Worm (Caenorhabditis elegans): Measurements from ENCODE around the gene K04A8.19.
A peak's percentile ranks its signal among the peaks of the same experiment; 100 is the strongest.

ce11 chrV:6593700-6594244 is 39.6 kb upstream of the K04A8.19 start, which contains the start of gene hcp-1:
- TF ChIP-seq snpc-4 (tag; optimal IDR thresholded peaks at IDR 0.05) (no peak), lin-15B (tag; optimal IDR thresholded peaks at IDR 0.05) (no peak), nhr-76 (tag; optimal IDR thresholded peaks at IDR 0.05) (no peak), pha-4 (GFP tag; IDR thresholded peaks at IDR 0.05) (no peak), pha-4 (tag; optimal IDR thresholded peaks at IDR 0.05) (no peak), skn-1 (tag; optimal IDR thresholded peaks at IDR 0.05) (no peak), mdl-1 (tag; optimal IDR thresholded peaks at IDR 0.05) (no peak), lsy-2 (tag; optimal IDR thresholded peaks at IDR 0.05) (no peak), F49E8.2 (tag; optimal IDR thresholded peaks at IDR 0.05; ENCODE audit: borderline replicate concordance) (peak; percentile 77), madf-9 (GFP tag; conservative IDR thresholded peaks at IDR 0.05) (no peak), nhr-237 (tag; optimal IDR thresholded peaks at IDR 0.05) (no peak)

Data from whole organism, L4 larva.